Fruit fly (Drosophila melanogaster): ENCODE results near the gene CG32814.

The CG32814 gene

dm6 chrX:1033066-1033465 is 6.6 kb upstream of the CG32814 start (continued):
- TF ChIP-seq CG34422 (GFP tag; IDR thresholded peaks at IDR 0.05) (peak; percentile 30; the same call in 1 of the 3 replicates), CG7271 (tag; optimal IDR thresholded peaks at IDR 0.05) (no peak), CG14667 (GFP tag; IDR thresholded peaks at IDR 0.05) (0 out of 2 replicates have a peak, but pooled peaks have one; percentile 11), CG7839 (tag; optimal IDR thresholded peaks at IDR 0.05) (no peak), E2f2 (GFP tag; IDR thresholded peaks at IDR 0.05) (peak; percentile 94), CG18619 (GFP tag; optimal IDR thresholded peaks at IDR 0.05) (no peak), CG10654 (GFP tag; optimal IDR thresholded peaks at IDR 0.05) (no peak), CG11085 (GFP tag; IDR thresholded peaks at IDR 0.05) (peak; percentile 37; the same call in 1 of the 2 replicates), CG13775 (GFP tag; optimal IDR thresholded peaks at IDR 0.05) (no peak), Usf (GFP tag; optimal IDR thresholded peaks at IDR 0.05) (no peak), Hr39 (optimal IDR thresholded peaks at IDR 0.05) (no peak), Blimp-1 (GFP tag; optimal IDR thresholded peaks at IDR 0.05) (no peak), ATbp (GFP tag; optimal IDR thresholded peaks at IDR 0.05) (no peak), CG3726 (GFP tag; IDR thresholded peaks at IDR 0.05) (no peak), CG18011 (GFP tag; optimal IDR thresholded peaks at IDR 0.05) (no peak), NC2α (GFP tag; optimal IDR thresholded peaks at IDR 0.05) (no peak), fu2 (GFP tag; optimal IDR thresholded peaks at IDR 0.05) (no peak), CG11695 (GFP tag; IDR thresholded peaks at IDR 0.05) (no peak), CG7556 (GFP tag; optimal IDR thresholded peaks at IDR 0.05) (no peak), B-H2 (GFP tag; optimal IDR thresholded peaks at IDR 0.05) (peak; percentile 41), bab2 (GFP tag; optimal IDR thresholded peaks at IDR 0.05) (no peak), CG10959 (GFP tag; IDR thresholded peaks at IDR 0.05) (no peak), CG14050 (GFP tag; IDR thresholded peaks at IDR 0.05) (no peak), CG31388 (GFP tag; optimal IDR thresholded peaks at IDR 0.05) (no peak), Hmx (GFP tag; optimal IDR thresholded peaks at IDR 0.05) (no peak), dmrt11E (tag; optimal IDR thresholded peaks at IDR 0.05) (no peak), slou (GFP tag; optimal IDR thresholded peaks at IDR 0.05) (no peak), CG12219 (GFP tag; optimal IDR thresholded peaks at IDR 0.05) (no peak), sc (optimal IDR thresholded peaks at IDR 0.05) (no peak), sc (GFP tag; optimal IDR thresholded peaks at IDR 0.05) (no peak), CG6854 (GFP tag; optimal IDR thresholded peaks at IDR 0.05) (no peak), az2 (GFP tag; optimal IDR thresholded peaks at IDR 0.05) (no peak), CG15479 (GFP tag; optimal IDR thresholded peaks at IDR 0.05) (no peak), eve (GFP tag; optimal IDR thresholded peaks at IDR 0.05) (no peak), insv (GFP tag; optimal IDR thresholded peaks at IDR 0.05) (no peak), Taf1 (GFP tag; IDR thresholded peaks at IDR 0.05) (peak; percentile 21; the same call in 1 of the 2 replicates), rib (GFP tag; IDR thresholded peaks at IDR 0.05) (peak; percentile 51; the same call in 1 of the 2 replicates), NfI (GFP tag; optimal IDR thresholded peaks at IDR 0.05) (no peak), disco-r (GFP tag; optimal IDR thresholded peaks at IDR 0.05) (no peak), sob (GFP tag; IDR thresholded peaks at IDR 0.05) (peak; percentile 44; the same call in 1 of the 2 replicates), Kr (GFP tag; optimal IDR thresholded peaks at IDR 0.05) (no peak), knrl (GFP tag; IDR thresholded peaks at IDR 0.05; ENCODE audit: partially characterized antibody) (peak; percentile 98), CG30431 (GFP tag; optimal IDR thresholded peaks at IDR 0.05) (no peak), CG16813 (GFP tag; IDR thresholded peaks at IDR 0.05; ENCODE audit: partially characterized antibody) (peak; percentile 98), CG18599 (GFP tag; optimal IDR thresholded peaks at IDR 0.05) (no peak), CG4328 (GFP tag; optimal IDR thresholded peaks at IDR 0.05) (no peak), Dad (GFP tag; optimal IDR thresholded peaks at IDR 0.05) (no peak), cato (GFP tag; optimal IDR thresholded peaks at IDR 0.05; ENCODE audit: borderline replicate concordance) (no peak), sima (GFP tag; optimal IDR thresholded peaks at IDR 0.05) (no peak), repo (GFP tag; optimal IDR thresholded peaks at IDR 0.05) (no peak), Tbp (GFP tag; optimal IDR thresholded peaks at IDR 0.05) (no peak), nom (GFP tag; optimal IDR thresholded peaks at IDR 0.05) (no peak)

All from whole organism, embryonic.